Fruit fly (Drosophila melanogaster) whole organism, embryonic: ENCODE results near the gene EMC5.
A peak's percentile ranks its signal among the peaks of the same experiment; 100 is the strongest.

Experiments
- Blimp-1 ChIP-seq: fragments of 200-800 bp; sonication (Bioruptor generic); optimal IDR thresholded peaks from 3 replicates; lab custom pipeline; 2018; ENCODE audit warnings: missing biosample characterization, missing genetic modification characterization, mild to moderate bottlenecking, moderate library complexity, missing genetic modification reagents
- CG10959 ChIP-seq: fragments of 200-800 bp; sonication (Bioruptor generic); IDR thresholded peaks from 2 replicates; pipeline ENCODE4 v1.3.6; 2022; ENCODE audit warnings: missing biosample characterization, missing genetic modification characterization
- CG11456 ChIP-seq: fragments of 200-800 bp; sonication (Bioruptor generic); IDR thresholded peaks from 3 replicates; pipeline ENCODE4 v1.3.6; 2022; ENCODE audit warnings: missing biosample characterization, missing genetic modification characterization
- CG12071 ChIP-seq: fragments of 200-800 bp; sonication (Bioruptor generic); optimal IDR thresholded peaks from 3 replicates; lab custom pipeline; 2018; ENCODE audit warnings: missing biosample characterization, mild to moderate bottlenecking, missing genetic modification characterization
- CG12236 ChIP-seq: fragments of 200-800 bp; sonication (Bioruptor generic); optimal IDR thresholded peaks from 2 replicates; lab custom pipeline; 2016; ENCODE audit warnings: missing biosample characterization, missing genetic modification characterization
- CG14860 ChIP-seq: fragments of 200-800 bp; sonication (Bioruptor generic); IDR thresholded peaks from 3 replicates; pipeline ENCODE4 v1.3.6; 2022; ENCODE audit warnings: missing biosample characterization, missing genetic modification characterization; ENCODE audit not compliant: partially characterized antibody
- CG15601 ChIP-seq: fragments of 200-800 bp; sonication (Bioruptor generic); optimal IDR thresholded peaks from 3 replicates; lab custom pipeline; 2019; ENCODE audit warnings: missing biosample characterization, mild to moderate bottlenecking, missing genetic modification characterization, moderate library complexity
- CG15696 ChIP-seq: fragments of 200-800 bp; sonication (Bioruptor generic); optimal IDR thresholded peaks from 2 replicates; lab custom pipeline; 2019; ENCODE audit warnings: missing biosample characterization, mild to moderate bottlenecking, missing genetic modification characterization, moderate library complexity
- CG16863 ChIP-seq: fragments of 200-800 bp; sonication (Bioruptor generic); optimal IDR thresholded peaks from 3 replicates; lab custom pipeline; 2016; ENCODE audit warnings: missing biosample characterization, missing genetic modification characterization
- CG17612 ChIP-seq: fragments of 200-800 bp; sonication (Bioruptor generic); IDR thresholded peaks from 2 replicates; pipeline ENCODE4 v1.3.6; 2022; ENCODE audit warnings: missing biosample characterization, missing genetic modification characterization
- CG2129 ChIP-seq: fragments of 200-800 bp; sonication (Bioruptor generic); IDR thresholded peaks from 2 replicates; pipeline ENCODE4 v1.3.6; 2022; ENCODE audit warnings: missing biosample characterization, missing genetic modification characterization; ENCODE audit not compliant: partially characterized antibody
- CG31224 ChIP-seq: fragments of 200-800 bp; sonication (Bioruptor generic); IDR thresholded peaks from 2 replicates; pipeline ENCODE4 v1.3.6; 2022; ENCODE audit warnings: missing biosample characterization, missing genetic modification characterization
- CG32767 ChIP-seq: fragments of 200-800 bp; sonication (Bioruptor generic); IDR thresholded peaks from 2 replicates; pipeline ENCODE4 v1.3.6; 2022; ENCODE audit warnings: missing biosample characterization, missing genetic modification characterization
- CG3995 ChIP-seq: fragments of 200-800 bp; sonication (Bioruptor generic); optimal IDR thresholded peaks from 3 replicates; lab custom pipeline; 2016; ENCODE audit warnings: missing biosample characterization, missing genetic modification characterization
- CG4820 ChIP-seq: fragments of 200-800 bp; sonication (Bioruptor generic); optimal IDR thresholded peaks from 3 replicates; lab custom pipeline; 2016; ENCODE audit warnings: missing biosample characterization, missing genetic modification characterization
- CG6854 ChIP-seq: fragments of 200-800 bp; sonication (Bioruptor generic); optimal IDR thresholded peaks from 3 replicates; lab custom pipeline; 2017; ENCODE audit warnings: missing biosample characterization, mild to moderate bottlenecking, missing genetic modification characterization
- CG7839 ChIP-seq: fragments of 200-800 bp; sonication (Bioruptor generic); optimal IDR thresholded peaks from 3 replicates; lab custom pipeline; 2018; ENCODE audit warnings: missing biosample characterization, mild to moderate bottlenecking, missing genetic modification characterization, moderate library complexity
- CG8089 ChIP-seq: fragments of 200-800 bp; sonication (Bioruptor generic); optimal IDR thresholded peaks from 3 replicates; lab custom pipeline; 2016; ENCODE audit warnings: missing biosample characterization, missing genetic modification characterization
- CG8924 ChIP-seq: fragments of 200-800 bp; optimal IDR thresholded peaks from 3 replicates; lab custom pipeline; 2019; ENCODE audit warnings: missing biosample characterization, mild to moderate bottlenecking, missing genetic modification characterization, moderate library complexity
- CG8944 ChIP-seq: fragments of 200-800 bp; sonication (Bioruptor generic); optimal IDR thresholded peaks from 3 replicates; lab custom pipeline; 2016; ENCODE audit warnings: missing biosample characterization, missing genetic modification characterization
- Camta ChIP-seq: fragments of 200-800 bp; sonication (Bioruptor generic); optimal IDR thresholded peaks from 2 replicates; lab custom pipeline; 2016; ENCODE audit warnings: missing biosample characterization, missing genetic modification characterization
- Dref ChIP-seq: fragments of 200-800 bp; sonication (Bioruptor generic); IDR thresholded peaks from 2 replicates; pipeline ENCODE4 v1.3.6; 2022; ENCODE audit warnings: missing biosample characterization, missing genetic modification characterization
- Hsf ChIP-seq: fragments of 200-800 bp; sonication (Bioruptor generic); optimal IDR thresholded peaks from 3 replicates; lab custom pipeline; 2016; ENCODE audit warnings: missing biosample characterization, missing genetic modification characterization
- Myb ChIP-seq: fragments of 200-800 bp; sonication (Bioruptor generic); optimal IDR thresholded peaks from 2 replicates; lab custom pipeline; 2016; ENCODE audit warnings: missing biosample characterization, missing genetic modification characterization
- NK7.1 ChIP-seq: fragments of 200-800 bp; sonication (Bioruptor generic); optimal IDR thresholded peaks from 3 replicates; lab custom pipeline; 2016; ENCODE audit warnings: missing biosample characterization, missing genetic modification characterization
- Nf-YA ChIP-seq: fragments of 200-800 bp; sonication (Bioruptor generic); IDR thresholded peaks from 2 replicates; pipeline ENCODE4 v1.3.6; 2022; ENCODE audit warnings: missing biosample characterization, missing genetic modification characterization
- Poxn ChIP-seq: fragments of 200-800 bp; sonication (Bioruptor generic); IDR thresholded peaks from 2 replicates; pipeline ENCODE4 v1.3.6; 2022; ENCODE audit warnings: missing biosample characterization, missing genetic modification characterization
- Ptx1 ChIP-seq: fragments of 200-800 bp; sonication (Bioruptor generic); IDR thresholded peaks from 2 replicates; pipeline ENCODE4 v1.3.6; 2022; ENCODE audit warnings: missing biosample characterization, missing genetic modification characterization
- Spps ChIP-seq: fragments of 200-800 bp; sonication (Bioruptor generic); optimal IDR thresholded peaks from 2 replicates; lab custom pipeline; 2018; ENCODE audit warnings: missing biosample characterization, mild to moderate bottlenecking, missing genetic modification characterization
- Taf1 ChIP-seq: fragments of 200-800 bp; sonication (Bioruptor generic); IDR thresholded peaks from 2 replicates; pipeline ENCODE4 v1.3.6; 2022; ENCODE audit warnings: missing biosample characterization, missing genetic modification characterization
- Xbp1 ChIP-seq: fragments of 200-800 bp; sonication (Bioruptor generic); optimal IDR thresholded peaks from 3 replicates; lab custom pipeline; 2016; ENCODE audit warnings: missing biosample characterization, mild to moderate bottlenecking, missing genetic modification characterization
- Xrp1 ChIP-seq: fragments of 200-800 bp; sonication (Bioruptor generic); IDR thresholded peaks from 2 replicates; pipeline ENCODE4 v1.3.6; 2022; ENCODE audit warnings: missing biosample characterization, missing genetic modification characterization
- bbx ChIP-seq: fragments of 200-800 bp; sonication (Bioruptor generic); IDR thresholded peaks from 2 replicates; pipeline ENCODE4 v1.3.6; 2022; ENCODE audit warnings: missing biosample characterization, missing genetic modification characterization; ENCODE audit not compliant: partially characterized antibody
- bowl ChIP-seq: fragments of 200-800 bp; sonication (Bioruptor generic); IDR thresholded peaks from 2 replicates; pipeline ENCODE4 v1.3.6; 2022; ENCODE audit warnings: missing biosample characterization, missing genetic modification characterization
- cato ChIP-seq: fragments of 200-800 bp; sonication (Bioruptor generic); optimal IDR thresholded peaks from 2 replicates; lab custom pipeline; 2016; ENCODE audit warnings: missing biosample characterization, missing genetic modification characterization, borderline replicate concordance
- en ChIP-seq: fragments of 200-800 bp; sonication (Bioruptor generic); optimal IDR thresholded peaks from 2 replicates; lab custom pipeline; 2016; ENCODE audit warnings: missing biosample characterization, missing genetic modification characterization
- ftz-f1 ChIP-seq: fragments of 200-800 bp; sonication (Bioruptor generic); optimal IDR thresholded peaks from 2 replicates; lab custom pipeline; 2016; ENCODE audit warnings: missing biosample characterization, missing genetic modification characterization
- grau ChIP-seq: fragments of 200-800 bp; optimal IDR thresholded peaks from 3 replicates; lab custom pipeline; 2019; ENCODE audit warnings: missing biosample characterization, mild to moderate bottlenecking, missing genetic modification characterization, moderate library complexity
- gt ChIP-seq: fragments of 200-800 bp; sonication (Bioruptor generic); IDR thresholded peaks from 2 replicates; pipeline ENCODE4 v1.3.6; 2022; ENCODE audit warnings: missing biosample characterization, missing genetic modification characterization
- ind ChIP-seq: fragments of 200-800 bp; sonication (Bioruptor generic); optimal IDR thresholded peaks from 3 replicates; lab custom pipeline; 2016; ENCODE audit warnings: missing biosample characterization, missing genetic modification characterization
- luna ChIP-seq: fragments of 200-800 bp; sonication (Bioruptor generic); optimal IDR thresholded peaks from 2 replicates; lab custom pipeline; 2016; ENCODE audit warnings: missing biosample characterization, missing genetic modification characterization
- nerfin-1 ChIP-seq: fragments of 200-800 bp; sonication (Bioruptor generic); optimal IDR thresholded peaks from 3 replicates; lab custom pipeline; 2019; ENCODE audit warnings: missing biosample characterization, mild to moderate bottlenecking, missing genetic modification characterization, moderate library complexity
- otp ChIP-seq: fragments of 200-800 bp; sonication (Bioruptor generic); IDR thresholded peaks from 3 replicates; pipeline ENCODE4, ENCODE4 v1.3.6; 2022; ENCODE audit warnings: missing biosample characterization, missing genetic modification characterization
- phol ChIP-seq: fragments of 200-800 bp; sonication (Bioruptor generic); optimal IDR thresholded peaks from 3 replicates; lab custom pipeline; 2018; ENCODE audit warnings: missing biosample characterization, mild to moderate bottlenecking, missing genetic modification characterization, moderate library complexity
- row ChIP-seq: fragments of 200-800 bp; sonication (Bioruptor generic); IDR thresholded peaks from 3 replicates; pipeline ENCODE4 v1.3.6; 2022; ENCODE audit warnings: missing biosample characterization, missing genetic modification characterization
- stwl ChIP-seq: fragments of 200-800 bp; sonication (Bioruptor generic); optimal IDR thresholded peaks from 3 replicates; lab custom pipeline; 2018; ENCODE audit warnings: missing biosample characterization, mild to moderate bottlenecking, missing genetic modification characterization, moderate library complexity
- tin ChIP-seq: fragments of 200-800 bp; sonication (Bioruptor generic); optimal IDR thresholded peaks from 3 replicates; lab custom pipeline; 2016; ENCODE audit warnings: missing biosample characterization, missing genetic modification characterization
- tna ChIP-seq: fragments of 200-800 bp; sonication (Bioruptor generic); IDR thresholded peaks from 2 replicates; pipeline ENCODE4 v1.3.6; 2022; ENCODE audit warnings: missing biosample characterization, missing genetic modification characterization; ENCODE audit not compliant: partially characterized antibody
- toy ChIP-seq: fragments of 200-800 bp; sonication (Bioruptor generic); IDR thresholded peaks from 2 replicates; pipeline ENCODE4 v1.3.6; 2022; ENCODE audit warnings: missing biosample characterization, missing genetic modification characterization
- vvl ChIP-seq: fragments of 200-800 bp; sonication (Bioruptor generic); IDR thresholded peaks from 2 replicates; pipeline ENCODE4 v1.3.6; 2022; ENCODE audit warnings: missing biosample characterization, missing genetic modification characterization
- yki ChIP-seq: fragments of >200 bp; optimal IDR thresholded peaks from 3 replicates; lab custom pipeline; 2018
- zfh2 ChIP-seq: fragments of 200-800 bp; sonication (Bioruptor generic); optimal IDR thresholded peaks from 2 replicates; lab custom pipeline; 2016; ENCODE audit warnings: missing biosample characterization, missing genetic modification characterization

Gene EMC5

DNA sequence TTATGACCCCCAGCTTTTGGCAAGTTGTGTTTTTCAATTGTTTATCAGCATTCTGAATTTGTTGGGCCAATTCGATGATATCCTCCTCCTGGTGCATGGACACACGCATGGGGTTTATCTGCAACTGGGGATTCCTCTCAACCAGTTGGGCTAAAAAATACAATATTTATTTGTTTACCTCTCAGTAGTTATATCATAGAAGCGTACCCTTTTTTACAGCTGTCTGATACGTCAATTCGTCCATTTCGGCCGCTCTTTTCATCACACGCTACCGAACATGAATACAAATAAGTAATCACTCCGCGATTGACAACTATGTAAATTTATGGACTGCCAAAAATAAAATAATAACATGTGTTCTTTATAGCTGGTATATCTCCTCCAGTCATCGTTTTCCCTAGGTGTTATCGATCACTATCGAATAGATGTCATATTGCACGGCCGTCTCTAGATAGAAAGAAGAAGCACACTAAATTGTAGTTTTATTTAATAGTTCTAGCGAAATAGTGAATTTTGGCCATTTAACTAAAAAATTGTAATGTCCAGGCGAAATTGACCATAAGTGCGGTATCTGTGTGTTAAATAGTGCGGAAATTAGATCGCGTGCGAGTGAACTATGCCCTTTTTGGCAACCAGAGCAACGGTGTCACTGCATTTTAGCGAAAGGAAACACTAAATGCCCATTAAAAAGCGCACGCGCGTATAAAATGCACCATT lies 46.9 kb downstream of the EMC5 start, which contains the start of the genes mib2 and CG31800:
Gene mib2 (plus strand): TSS at position 232 of the 717 bp plus-strand sequence.
Gene CG31800 (minus strand): TSS at position 364 of the 717 bp plus-strand sequence.
- TF ChIP-seq CG7839 (tag; lab: Kevin White, UChicago), result no peak
- no peak for TF ChIP-seq CG15696 (tag; lab: Kevin White, UChicago)
- peak; percentile 20 for TF ChIP-seq grau (tag; lab: Kevin White, UChicago)
- TF ChIP-seq toy (GFP tag; lab: Robert Waterston, UW), result no peak
- no peak for TF ChIP-seq CG8089 (GFP tag; lab: Kevin White, UChicago)
- TF ChIP-seq CG16863 (GFP tag; lab: Kevin White, UChicago), result no peak
- no peak for TF ChIP-seq ind (GFP tag; lab: Kevin White, UChicago)
- TF ChIP-seq otp (GFP tag; lab: Robert Waterston, UW), result no peak
- TF ChIP-seq cato (GFP tag; lab: Kevin White, UChicago), result no peak
- no peak for TF ChIP-seq ftz-f1 (GFP tag; lab: Kevin White, UChicago)
- TF ChIP-seq Camta (GFP tag; lab: Kevin White, UChicago), result no peak
- TF ChIP-seq gt, result no peak
- no peak for TF ChIP-seq luna (GFP tag; lab: Kevin White, UChicago)
- TF ChIP-seq CG8944 (GFP tag; lab: Kevin White, UChicago), result no peak
- TF ChIP-seq bowl, result no peak
- no peak for TF ChIP-seq CG31224 (GFP tag; lab: Robert Waterston, UW)
- TF ChIP-seq bbx, result peak; percentile 91
- no peak for TF ChIP-seq Poxn (GFP tag; lab: Robert Waterston, UW)
- TF ChIP-seq row (GFP tag; lab: Robert Waterston, UW), result peak; percentile 44; the same call in 1 of the 3 replicates
- peak; percentile 48 for TF ChIP-seq CG3995
- no peak for TF ChIP-seq yki (lab: Kevin White, UChicago)
- TF ChIP-seq CG6854, result no peak
- peak; percentile 26 for TF ChIP-seq Xbp1 (GFP tag; lab: Kevin White, UChicago)
- TF ChIP-seq Blimp-1 (GFP tag; lab: Kevin White, UChicago), result no peak
- TF ChIP-seq CG4820 (GFP tag; lab: Kevin White, UChicago), result no peak
- peak; percentile 86 for TF ChIP-seq Dref (GFP tag; lab: Robert Waterston, UW)
- TF ChIP-seq CG14860 (GFP tag; lab: Robert Waterston, UW), result peak; percentile 76
- no peak for TF ChIP-seq zfh2
- TF ChIP-seq tna (GFP tag; lab: Robert Waterston, UW), result peak; percentile 69
- no peak for TF ChIP-seq Nf-YA (GFP tag; lab: Robert Waterston, UW)
- TF ChIP-seq CG11456 (GFP tag; lab: Robert Waterston, UW), result no peak
- TF ChIP-seq tin (GFP tag; lab: Kevin White, UChicago), result no peak
- TF ChIP-seq Spps (tag; lab: Kevin White, UChicago), result no peak
- TF ChIP-seq nerfin-1 (tag; lab: Kevin White, UChicago), result no peak
- TF ChIP-seq Xrp1 (GFP tag; lab: Robert Waterston, UW), result no peak
- peak; percentile 5 for TF ChIP-seq phol (tag; lab: Kevin White, UChicago)
- TF ChIP-seq Myb (GFP tag; lab: Kevin White, UChicago), result no peak
- TF ChIP-seq CG2129 (GFP tag; lab: Robert Waterston, UW), result peak; percentile 74
- TF ChIP-seq Taf1 (GFP tag; lab: Robert Waterston, UW), result no peak
- no peak for TF ChIP-seq NK7.1 (GFP tag; lab: Kevin White, UChicago)
- TF ChIP-seq CG10959 (GFP tag; lab: Robert Waterston, UW), result no peak
- no peak for TF ChIP-seq Ptx1
- peak; percentile 8; the same call in 1 of the 2 replicates for TF ChIP-seq vvl
- TF ChIP-seq CG17612 (GFP tag; lab: Robert Waterston, UW), result no peak
- peak; percentile 59 for TF ChIP-seq stwl (tag; lab: Kevin White, UChicago)
- TF ChIP-seq CG8924 (tag; lab: Kevin White, UChicago), result peak; percentile 16
- no peak for TF ChIP-seq CG15601
- no peak for TF ChIP-seq CG32767 (GFP tag; lab: Robert Waterston, UW)
- TF ChIP-seq CG12236 (GFP tag; lab: Kevin White, UChicago), result no peak
- no peak for TF ChIP-seq en (GFP tag; lab: Kevin White, UChicago)
- TF ChIP-seq CG12071, result no peak
- no peak for TF ChIP-seq Hsf (GFP tag; lab: Kevin White, UChicago)
